Fruit fly (Drosophila melanogaster): ENCODE measurements around the gene Ir94e.
A peak's percentile ranks its signal among the peaks of the same experiment; 100 is the strongest.

Gene Ir94e

dm6 chr3R:23363515-23364124 lies 41.7 kb upstream of the Ir94e start, which contains the start of gene CG4408 (continued):
- TF ChIP-seq CG4707 (GFP tag; optimal IDR thresholded peaks at IDR 0.05) (no peak), Fer1 (GFP tag; optimal IDR thresholded peaks at IDR 0.05) (no peak), pan (optimal IDR thresholded peaks at IDR 0.05) (no peak), pan (GFP tag; optimal IDR thresholded peaks at IDR 0.05 in 1 of 2, IDR thresholded peaks at IDR 0.05 in 1 of 2) (peak in 1 of 2 experiments; percentile 52), CoRest (tag; optimal IDR thresholded peaks at IDR 0.05) (peak; percentile 32), nom (GFP tag; optimal IDR thresholded peaks at IDR 0.05) (no peak), Oli (tag; optimal IDR thresholded peaks at IDR 0.05) (peak; percentile 24), CG18599 (GFP tag; optimal IDR thresholded peaks at IDR 0.05) (peak; percentile 69), CG43689 (GFP tag; IDR thresholded peaks at IDR 0.05) (0 out of 2 replicates have a peak, but pooled peaks have one; percentile 13), CG11504 (tag; optimal IDR thresholded peaks at IDR 0.05) (peak; percentile 72), CG15479 (GFP tag; optimal IDR thresholded peaks at IDR 0.05) (no peak), tx (GFP tag; optimal IDR thresholded peaks at IDR 0.05) (no peak), Myb (GFP tag; optimal IDR thresholded peaks at IDR 0.05) (no peak), Abd-B (GFP tag; optimal IDR thresholded peaks at IDR 0.05) (peak; percentile 30), wek (GFP tag; optimal IDR thresholded peaks at IDR 0.05) (no peak), CG10209 (GFP tag; optimal IDR thresholded peaks at IDR 0.05) (peak; percentile 13), CG8290 (GFP tag; optimal IDR thresholded peaks at IDR 0.05) (no peak), CG8290 (tag; optimal IDR thresholded peaks at IDR 0.05) (no peak), CG17359 (tag; optimal IDR thresholded peaks at IDR 0.05) (peak; percentile 51), CG6272 (GFP tag; IDR thresholded peaks at IDR 0.05) (0 out of 2 replicates have a peak, but pooled peaks have one; percentile 22), dmrt99B (tag; optimal IDR thresholded peaks at IDR 0.05) (peak; percentile 31), cad (GFP tag; optimal IDR thresholded peaks at IDR 0.05) (no peak), CG8281 (tag; optimal IDR thresholded peaks at IDR 0.05) (no peak), gem (tag; optimal IDR thresholded peaks at IDR 0.05) (peak; percentile 59), Blimp-1 (GFP tag; optimal IDR thresholded peaks at IDR 0.05) (peak; percentile 46), D19B (GFP tag; optimal IDR thresholded peaks at IDR 0.05) (peak; percentile 93), HmgZ (tag; optimal IDR thresholded peaks at IDR 0.05) (no peak), corto (GFP tag; optimal IDR thresholded peaks at IDR 0.05) (no peak), Hand (GFP tag; optimal IDR thresholded peaks at IDR 0.05) (no peak), pnt (GFP tag; optimal IDR thresholded peaks at IDR 0.05) (peak; percentile 33), zen (tag; optimal IDR thresholded peaks at IDR 0.05) (peak; percentile 12), br (optimal IDR thresholded peaks at IDR 0.05) (no peak), CG6765 (GFP tag; optimal IDR thresholded peaks at IDR 0.05) (no peak), CG13624 (GFP tag; optimal IDR thresholded peaks at IDR 0.05) (peak; percentile 54), Hr51 (GFP tag; optimal IDR thresholded peaks at IDR 0.05) (peak in 1 of 2 experiments; percentile 31), mirr (GFP tag; optimal IDR thresholded peaks at IDR 0.05) (no peak), CG8924 (tag; optimal IDR thresholded peaks at IDR 0.05) (peak; percentile 32), hkb (optimal IDR thresholded peaks at IDR 0.05) (no peak), hkb (GFP tag; IDR thresholded peaks at IDR 0.05) (peak; percentile 55; the same call in 1 of the 2 replicates), CG33213 (GFP tag; optimal IDR thresholded peaks at IDR 0.05) (peak; percentile 9), az2 (GFP tag; optimal IDR thresholded peaks at IDR 0.05) (no peak), Taf1 (GFP tag; IDR thresholded peaks at IDR 0.05) (no peak; the same call in 1 of the 2 replicates), Sin3A (optimal IDR thresholded peaks at IDR 0.05) (no peak), ind (GFP tag; optimal IDR thresholded peaks at IDR 0.05) (peak; percentile 46), CG12391 (tag; optimal IDR thresholded peaks at IDR 0.05) (peak; percentile 10), Hsf (GFP tag; optimal IDR thresholded peaks at IDR 0.05) (peak; percentile 19), gt (GFP tag; IDR thresholded peaks at IDR 0.05) (no peak), CG5245 (GFP tag; optimal IDR thresholded peaks at IDR 0.05) (peak; percentile 0), CG6791 (GFP tag; IDR thresholded peaks at IDR 0.05; ENCODE audit: partially characterized antibody) (no peak), Fer3 (tag; optimal IDR thresholded peaks at IDR 0.05) (peak; percentile 56)

Data from whole organism, embryonic.